Worm (Caenorhabditis elegans) whole organism, L4/young adult: ENCODE measurements around the gene T07A5.7.

ENCODE experiments used
- W03F9.2 ChIP-seq: fragments of 150-350 bp; optimal IDR thresholded peaks from 2 replicates; lab custom pipeline; 2014; ENCODE audit warnings: missing biosample characterization, missing genetic modification characterization
- dao-5 ChIP-seq: sonication (generic microtip); optimal IDR thresholded peaks from 2 replicates; lab custom pipeline; 2016; ENCODE audit warnings: missing genotype, missing genetic modification characterization, moderate library complexity, missing compliant biosample characterization
- him-1 ChIP-seq: sonication (generic microtip); optimal IDR thresholded peaks from 2 replicates; lab custom pipeline; 2016; ENCODE audit warnings: missing genotype, missing genetic modification reagents, missing genetic modification characterization, missing compliant biosample characterization

- no peak for TF ChIP-seq him-1 (tag; lab: Kevin White, UChicago)
- TF ChIP-seq dao-5, result no peak
- no peak for TF ChIP-seq W03F9.2 (tag; lab: Kevin White, UChicago)
These were observed 29.0 kb upstream of the T07A5.7 start for ce11 chrIII:10339949-10340348.
